Worm (Caenorhabditis elegans): Measurements from ENCODE around the gene nas-12.

Gene nas-12

DNA sequence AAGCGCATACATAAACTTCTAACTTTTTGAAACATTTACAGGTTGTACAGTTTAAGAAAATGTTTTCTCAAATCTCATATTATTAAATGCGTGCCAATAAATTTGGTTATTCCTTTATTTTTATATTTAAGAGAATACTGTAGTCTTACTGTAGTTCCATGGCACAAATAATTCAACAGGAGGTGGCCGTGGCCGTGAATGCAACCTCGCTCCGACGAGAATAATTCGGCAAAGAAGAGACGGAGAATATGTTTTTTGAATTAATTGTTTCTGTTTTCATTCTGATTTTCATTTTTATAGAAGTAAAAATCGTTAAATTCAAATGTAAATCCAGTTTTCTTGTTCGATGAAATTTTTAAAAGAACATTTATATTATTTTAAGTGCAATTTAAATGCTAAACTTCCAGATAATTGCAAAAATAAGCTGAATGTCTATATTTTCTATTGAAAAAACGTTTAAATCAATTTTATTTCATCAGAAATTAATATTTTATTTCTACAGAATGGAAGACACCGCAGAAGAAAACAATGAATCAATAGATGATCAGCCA, 26.4 kb upstream of the nas-12 start, which contains the start of gene gon-4:
TSS of gene gon-4 (plus strand) at position 501 of the 551 bp plus-strand sequence.
- TF ChIP-seq fkh-6 (tag; optimal IDR thresholded peaks at IDR 0.05), result no peak
- peak; percentile 28 for TF ChIP-seq ceh-2 (tag; optimal IDR thresholded peaks at IDR 0.05)
- no peak for TF ChIP-seq ets-4 (tag; optimal IDR thresholded peaks at IDR 0.05)
- TF ChIP-seq ttx-3 (tag; optimal IDR thresholded peaks at IDR 0.05), result no peak
- TF ChIP-seq hlh-30 (tag; optimal IDR thresholded peaks at IDR 0.05; ENCODE audit: insufficient read depth), result no peak
- TF ChIP-seq ceh-48 (tag; optimal IDR thresholded peaks at IDR 0.05), result no peak
- TF ChIP-seq C08G9.2 (tag; optimal IDR thresholded peaks at IDR 0.05), result no peak
- no peak for TF ChIP-seq ama-1 (optimal IDR thresholded peaks at IDR 0.05)
- no peak for TF ChIP-seq ceh-45 (GFP tag; IDR thresholded peaks at IDR 0.05)
- TF ChIP-seq ceh-31 (tag; optimal IDR thresholded peaks at IDR 0.05), result peak; percentile 19
- TF ChIP-seq ceh-34 (tag; optimal IDR thresholded peaks at IDR 0.05), result no peak
- TF ChIP-seq fkh-10 (GFP tag; optimal IDR thresholded peaks at IDR 0.05), result no peak
- TF ChIP-seq gmeb-2 (tag; optimal IDR thresholded peaks at IDR 0.05), result no peak
- no peak for TF ChIP-seq pag-3 (tag; optimal IDR thresholded peaks at IDR 0.05; ENCODE audit: borderline replicate concordance)
- no peak for TF ChIP-seq ceh-30 (tag; optimal IDR thresholded peaks at IDR 0.05)

DNA sequence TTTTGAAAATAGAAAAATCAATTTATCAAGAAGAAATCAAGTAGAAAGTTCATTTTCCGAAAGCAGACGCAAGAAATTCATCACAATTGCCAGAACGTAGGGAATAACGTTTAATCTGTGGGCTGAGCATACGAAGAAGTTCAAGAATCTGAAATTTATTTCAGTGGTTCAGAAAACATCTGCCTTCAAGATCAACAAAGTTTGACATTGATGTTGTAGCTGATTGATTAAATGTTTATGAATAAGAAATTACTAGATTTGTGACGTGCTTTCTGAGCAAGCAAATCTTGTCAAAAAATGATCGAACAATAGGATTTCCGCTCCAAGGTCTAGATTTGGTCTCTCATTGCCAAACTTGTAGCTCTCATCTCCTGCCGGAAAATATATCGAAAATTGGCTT, 17.6 kb upstream of the nas-12 start, which contains the start of gene K04D7.6:
TSS of gene K04D7.6 (minus strand) at position 101 of the 400 bp plus-strand sequence.
- TF ChIP-seq sox-2 (GFP tag; IDR thresholded peaks at IDR 0.05), result no peak
- TF ChIP-seq hlh-13 (GFP tag; optimal IDR thresholded peaks at IDR 0.05), result no peak
- TF ChIP-seq pqm-1 (tag; optimal IDR thresholded peaks at IDR 0.05), result no peak
- TF ChIP-seq nhr-232 (tag; optimal IDR thresholded peaks at IDR 0.05), result no peak
- no peak for TF ChIP-seq unc-3 (GFP tag; conservative IDR thresholded peaks at IDR 0.05)
- TF ChIP-seq unc-3 (tag; optimal IDR thresholded peaks at IDR 0.05), result no peak
- no peak for TF ChIP-seq tbx-7 (tag; optimal IDR thresholded peaks at IDR 0.05)
- TF ChIP-seq rnt-1 (tag; optimal IDR thresholded peaks at IDR 0.05), result no peak
- no peak for TF ChIP-seq ceh-22 (tag; optimal IDR thresholded peaks at IDR 0.05)
- TF ChIP-seq gmeb-2 (tag; optimal IDR thresholded peaks at IDR 0.05), result no peak
- no peak for TF ChIP-seq hlh-15 (tag; optimal IDR thresholded peaks at IDR 0.05)
- TF ChIP-seq ref-2 (tag; optimal IDR thresholded peaks at IDR 0.05), result no peak
- no peak for TF ChIP-seq ama-1 (optimal IDR thresholded peaks at IDR 0.05)
- no peak for TF ChIP-seq dve-1 (tag; optimal IDR thresholded peaks at IDR 0.05)
- TF ChIP-seq pha-2 (tag; optimal IDR thresholded peaks at IDR 0.05), result no peak
- TF ChIP-seq elt-4 (tag; optimal IDR thresholded peaks at IDR 0.05), result no peak
- no peak for TF ChIP-seq che-1 (tag; optimal IDR thresholded peaks at IDR 0.05)
- TF ChIP-seq unc-42 (tag; optimal IDR thresholded peaks at IDR 0.05), result no peak
- no peak for TF ChIP-seq hlh-8 (tag; optimal IDR thresholded peaks at IDR 0.05)

DNA sequence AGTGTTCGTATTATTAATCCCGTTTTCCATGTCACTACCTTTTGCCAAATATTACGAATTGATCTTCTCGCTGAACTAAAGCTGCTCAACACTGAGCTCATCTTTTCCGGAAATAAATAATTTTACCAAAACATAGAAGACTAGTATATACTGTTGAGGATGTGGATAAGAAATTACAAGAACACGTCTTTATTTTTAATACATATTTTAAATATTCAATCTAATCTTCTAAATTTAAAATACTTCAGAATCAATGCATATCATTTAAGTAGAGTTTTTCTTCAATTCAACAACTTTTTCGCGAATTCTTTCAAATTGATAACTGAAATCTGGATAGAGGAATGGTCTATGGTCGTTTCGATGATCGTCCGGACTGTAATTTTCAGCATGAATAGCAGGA, 9.0 kb upstream of the nas-12 start, which contains the start of gene abt-1:
TSS of gene abt-1 (minus strand) at position 101 of the 400 bp plus-strand sequence.
- TF ChIP-seq nfya-1 (tag; optimal IDR thresholded peaks at IDR 0.05) (no peak), pqm-1 (tag; optimal IDR thresholded peaks at IDR 0.05) (no peak), syd-9 (tag; optimal IDR thresholded peaks at IDR 0.05) (no peak), unc-86 (tag; optimal IDR thresholded peaks at IDR 0.05) (no peak)

DNA sequence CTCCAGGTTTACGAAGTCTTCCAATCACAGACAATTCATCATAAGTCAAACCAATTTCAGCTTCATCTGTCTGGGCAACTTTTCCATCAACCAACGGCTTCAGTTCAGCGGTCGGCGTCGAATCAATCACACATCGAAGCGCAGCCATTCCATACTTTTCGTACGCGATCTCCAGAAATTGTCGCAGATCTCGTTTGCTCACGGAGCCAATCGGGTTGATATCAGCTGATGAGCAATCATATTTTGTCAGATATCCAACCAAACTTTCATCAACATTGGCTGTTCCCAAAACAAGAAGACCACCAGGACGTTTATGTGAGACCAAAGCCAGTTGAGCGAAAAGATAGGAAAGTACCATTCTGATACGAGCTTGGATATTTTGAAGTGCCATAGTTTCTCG, 8.4 kb upstream of the nas-12 start:
- no peak for TF ChIP-seq npax-4 (tag; optimal IDR thresholded peaks at IDR 0.05)
- no peak for TF ChIP-seq ceh-2 (tag; optimal IDR thresholded peaks at IDR 0.05)
- TF ChIP-seq ceh-22 (tag; optimal IDR thresholded peaks at IDR 0.05), result no peak
- TF ChIP-seq hlh-8 (tag; optimal IDR thresholded peaks at IDR 0.05), result no peak
- TF ChIP-seq dve-1 (tag; optimal IDR thresholded peaks at IDR 0.05), result no peak
- TF ChIP-seq ets-4 (tag; optimal IDR thresholded peaks at IDR 0.05), result no peak
- no peak for TF ChIP-seq fkh-6 (tag; optimal IDR thresholded peaks at IDR 0.05)
- TF ChIP-seq T23F11.4 (GFP tag; optimal IDR thresholded peaks at IDR 0.05), result no peak
- no peak for TF ChIP-seq unc-55 (GFP tag; optimal IDR thresholded peaks at IDR 0.05)
- TF ChIP-seq madf-2 (tag; optimal IDR thresholded peaks at IDR 0.05), result no peak
- no peak for TF ChIP-seq fkh-10 (GFP tag; optimal IDR thresholded peaks at IDR 0.05)
- TF ChIP-seq K09A11.1 (tag; optimal IDR thresholded peaks at IDR 0.05; ENCODE audit: insufficient read depth), result no peak
- no peak for TF ChIP-seq C08G9.2 (tag; optimal IDR thresholded peaks at IDR 0.05)

Data from whole organism, late embryonic.